Worm (Caenorhabditis elegans) whole organism, L3 larva: ENCODE results near the gene T05A8.7.

Source experiments
- R02D3.7 ChIP-seq: fragments of 150-350 bp; optimal IDR thresholded peaks from 2 replicates; lab custom pipeline; 2014; ENCODE audit warnings: missing biosample characterization, missing genetic modification characterization
- aly-2 ChIP-seq: fragments of 150-350 bp; optimal IDR thresholded peaks from 2 replicates; lab custom pipeline; 2014; ENCODE audit warnings: missing biosample characterization, missing genetic modification characterization
- ceh-16 ChIP-seq: sonication (generic microtip); optimal IDR thresholded peaks from 2 replicates; lab custom pipeline; 2017; ENCODE audit warnings: missing biosample characterization, missing genetic modification characterization
- daf-12 ChIP-seq: fragments of 150-350 bp; optimal IDR thresholded peaks from 2 replicates; lab custom pipeline; 2014; ENCODE audit warnings: missing biosample characterization, missing genetic modification reagents, missing genetic modification characterization
- egl-5 ChIP-seq: fragments of 150-350 bp; optimal IDR thresholded peaks from 2 replicates; lab custom pipeline; 2017; ENCODE audit warnings: missing biosample characterization, missing genetic modification reagents, missing genetic modification characterization, inconsistent platforms
- elt-1 ChIP-seq: fragments of 150-350 bp; optimal IDR thresholded peaks from 2 replicates; lab custom pipeline; 2014; ENCODE audit warnings: missing biosample characterization, missing genetic modification characterization
- elt-2 ChIP-seq: sonication (generic microtip); optimal IDR thresholded peaks from 2 replicates; lab custom pipeline; 2016; ENCODE audit warnings: missing genetic modification reagents, mild to moderate bottlenecking, missing genetic modification characterization, missing compliant biosample characterization
- fkh-10 ChIP-seq: sonication (generic microtip); optimal IDR thresholded peaks from 2 replicates; lab custom pipeline; 2017; ENCODE audit warnings: missing biosample characterization, missing genetic modification reagents, missing genetic modification characterization
- fkh-2 ChIP-seq: fragments of 150-350 bp; optimal IDR thresholded peaks from 2 replicates; lab custom pipeline; 2014; ENCODE audit warnings: missing biosample characterization, missing genetic modification reagents, missing genetic modification characterization
- fos-1 ChIP-seq: fragments of 150-350 bp; optimal IDR thresholded peaks from 2 replicates; lab custom pipeline; 2014; ENCODE audit warnings: missing biosample characterization, missing genetic modification characterization
- jun-1 ChIP-seq: fragments of 150-350 bp; optimal IDR thresholded peaks from 2 replicates; lab custom pipeline; 2014; ENCODE audit warnings: missing biosample characterization, missing genetic modification reagents, missing genetic modification characterization
- lin-39 ChIP-seq: fragments of 150-350 bp; optimal IDR thresholded peaks from 2 replicates; lab custom pipeline; 2018; ENCODE audit warnings: missing biosample characterization, missing genetic modification reagents, missing genetic modification characterization
- lsy-12 ChIP-seq: sonication (generic microtip); optimal IDR thresholded peaks from 2 replicates; lab custom pipeline; 2016; ENCODE audit warnings: mild to moderate bottlenecking, missing genetic modification characterization, missing compliant biosample characterization
- mdl-1 ChIP-seq: fragments of 150-350 bp; optimal IDR thresholded peaks from 2 replicates; lab custom pipeline; 2014; ENCODE audit warnings: missing biosample characterization, missing genetic modification characterization
- mml-1 ChIP-seq: fragments of 150-350 bp; sonication (generic microtip); optimal IDR thresholded peaks from 3 replicates; lab custom pipeline; 2014; ENCODE audit warnings: missing biosample characterization, missing genetic modification characterization
- nfya-1 ChIP-seq: sonication (generic microtip); optimal IDR thresholded peaks from 2 replicates; lab custom pipeline; 2017; ENCODE audit warnings: missing genetic modification characterization, mild to moderate bottlenecking, missing compliant biosample characterization, antibody characterized with exemption, moderate library complexity; ENCODE audit not compliant: insufficient read depth
- nhr-11 ChIP-seq: fragments of 150-350 bp; optimal IDR thresholded peaks from 2 replicates; lab custom pipeline; 2014; ENCODE audit warnings: missing biosample characterization, missing genetic modification characterization
- nhr-23 ChIP-seq: fragments of 150-350 bp; optimal IDR thresholded peaks from 2 replicates; lab custom pipeline; 2014; ENCODE audit warnings: missing biosample characterization, missing genetic modification reagents, missing genetic modification characterization
- nhr-237 ChIP-seq: fragments of 150-350 bp; optimal IDR thresholded peaks from 2 replicates; lab custom pipeline; 2014; ENCODE audit warnings: missing biosample characterization, missing genetic modification characterization
- nhr-28 ChIP-seq: fragments of 150-350 bp; optimal IDR thresholded peaks from 2 replicates; lab custom pipeline; 2014; ENCODE audit warnings: missing biosample characterization, missing genetic modification characterization
- nhr-43 ChIP-seq: sonication (generic microtip); optimal IDR thresholded peaks from 2 replicates; lab custom pipeline; 2016; ENCODE audit warnings: mild to moderate bottlenecking, missing genetic modification characterization, missing compliant biosample characterization; ENCODE audit not compliant: poor library complexity, severe bottlenecking
- nhr-76 ChIP-seq: fragments of 150-350 bp; sonication (generic microtip); optimal IDR thresholded peaks from 5 replicates; lab custom pipeline; 2014; ENCODE audit warnings: missing biosample characterization, missing genetic modification characterization
- nhr-77 ChIP-seq: fragments of 150-350 bp; optimal IDR thresholded peaks from 2 replicates; lab custom pipeline; 2014; ENCODE audit warnings: missing biosample characterization, missing genetic modification characterization
- pqm-1 ChIP-seq: fragments of 150-350 bp; optimal IDR thresholded peaks from 2 replicates; lab custom pipeline; 2017; ENCODE audit warnings: missing biosample characterization, missing genetic modification characterization, inconsistent platforms
- sea-2 ChIP-seq: fragments of 150-350 bp; sonication (generic microtip); optimal IDR thresholded peaks from 4 replicates; lab custom pipeline; 2014; ENCODE audit warnings: missing biosample characterization, missing genetic modification reagents, missing genetic modification characterization
- snpc-4 ChIP-seq: fragments of 150-350 bp; optimal IDR thresholded peaks from 2 replicates; lab custom pipeline; 2014; ENCODE audit warnings: missing biosample characterization, missing genetic modification characterization
- tbx-2 ChIP-seq: sonication (generic microtip); optimal IDR thresholded peaks from 2 replicates; lab custom pipeline; 2016; ENCODE audit warnings: mild to moderate bottlenecking, missing genetic modification characterization, missing compliant biosample characterization
- unc-39 ChIP-seq: sonication (generic microtip); optimal IDR thresholded peaks from 4 replicates; lab custom pipeline; 2017; ENCODE audit warnings: missing biosample characterization, missing genetic modification characterization
- zag-1 ChIP-seq: fragments of 150-350 bp; optimal IDR thresholded peaks from 2 replicates; lab custom pipeline; 2014; ENCODE audit warnings: missing biosample characterization, missing genetic modification characterization
- ztf-11 ChIP-seq: fragments of 150-350 bp; optimal IDR thresholded peaks from 2 replicates; lab custom pipeline; 2014; ENCODE audit warnings: missing biosample characterization, missing genetic modification characterization
- ztf-4 ChIP-seq: fragments of 150-350 bp; optimal IDR thresholded peaks from 2 replicates; lab custom pipeline; 2014; ENCODE audit warnings: missing biosample characterization, missing genetic modification characterization

T05A8.7 gene

ce11 chrII:2719212-2719611 lies 22.9 kb downstream of the T05A8.7 start:
- TF ChIP-seq fkh-10 (GFP tag; lab: Kevin White, UChicago): no peak
- no peak for TF ChIP-seq nfya-1 (tag; lab: Kevin White, UChicago)
- no peak for TF ChIP-seq nhr-77 (tag; lab: Kevin White, UChicago)
- TF ChIP-seq R02D3.7 (tag; lab: Kevin White, UChicago): no peak
- no peak for TF ChIP-seq aly-2 (tag; lab: Kevin White, UChicago)
- TF ChIP-seq nhr-28 (tag; lab: Kevin White, UChicago): no peak
- TF ChIP-seq sea-2 (GFP tag; lab: Kevin White, UChicago): no peak

- no peak for TF ChIP-seq zag-1 (tag; lab: Kevin White, UChicago)
- no peak for TF ChIP-seq nfya-1 (tag; lab: Kevin White, UChicago)
- TF ChIP-seq ztf-11 (tag; lab: Kevin White, UChicago): no peak
- TF ChIP-seq unc-39: no peak
- no peak for TF ChIP-seq nhr-43 (tag; lab: Kevin White, UChicago)
- no peak for TF ChIP-seq mdl-1 (tag; lab: Kevin White, UChicago)
- no peak for TF ChIP-seq elt-2 (tag; lab: Kevin White, UChicago)
- TF ChIP-seq nhr-237: no peak
- no peak for TF ChIP-seq nhr-77 (tag; lab: Kevin White, UChicago)
- no peak for TF ChIP-seq snpc-4 (tag; lab: Kevin White, UChicago)
- no peak for TF ChIP-seq nhr-11 (tag; lab: Kevin White, UChicago)
These were observed 24.8 kb downstream of the T05A8.7 start, which contains the start of gene T05A8.3 for ce11 chrII:2717335-2717734. T05A8.3 (minus strand) TSS chrII:2717435.

DNA sequence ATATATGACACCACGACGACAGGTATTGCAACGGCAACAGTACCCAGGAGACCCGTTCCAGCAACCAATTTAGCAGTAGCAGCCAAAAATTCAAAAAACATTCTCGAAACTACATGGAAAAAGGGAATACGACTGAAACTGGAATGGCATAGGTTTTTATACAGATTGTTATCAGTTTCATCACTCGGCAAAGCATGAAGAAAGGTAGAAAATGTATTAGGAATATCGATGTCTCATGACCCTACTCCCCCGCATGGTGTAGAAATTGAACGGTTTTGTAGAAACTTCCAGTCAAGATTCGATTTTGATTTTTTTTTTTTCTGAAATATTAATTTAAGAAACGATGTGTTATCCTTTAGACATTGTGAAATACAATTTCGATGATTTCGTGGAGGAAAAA lies 31.2 kb downstream of the T05A8.7 start, which contains the start of gene T05A8.2:
TSS of gene T05A8.2 (minus strand) at position 101 of the 400 bp plus-strand sequence.
- TF ChIP-seq fos-1 (no peak), nhr-11 (tag; lab: Kevin White, UChicago) (no peak), ceh-16 (no peak), nhr-23 (no peak), fkh-2 (tag; lab: Kevin White, UChicago) (no peak), nhr-76 (tag; lab: Kevin White, UChicago) (no peak)
- TF ChIP-seq, all 47 proteins: peak for 0

DNA sequence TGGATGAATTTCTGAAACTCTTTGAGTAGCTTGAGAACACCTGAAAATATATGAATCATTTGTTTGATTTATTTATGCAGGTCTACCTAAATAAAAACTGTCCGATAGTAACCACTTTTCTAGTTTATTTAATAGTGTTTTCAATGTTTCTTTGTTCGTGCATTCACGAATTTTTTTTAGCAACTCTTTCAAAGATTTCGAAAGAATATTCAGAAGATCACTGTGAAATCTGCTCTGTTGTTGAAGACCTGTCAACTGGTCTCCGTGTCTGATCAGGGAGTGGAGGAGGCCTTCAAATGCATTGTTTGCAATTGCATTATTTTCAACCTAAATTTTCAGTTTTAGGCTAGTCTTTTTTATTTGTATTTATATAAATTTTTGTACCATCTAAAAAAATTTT lies 32.2 kb downstream of the T05A8.7 start, which contains the start of gene T05A8.1:
TSS of gene T05A8.1 (minus strand) at position 101 of the 400 bp plus-strand sequence.
- TF ChIP-seq mdl-1 (tag; lab: Kevin White, UChicago) (no peak), ztf-4 (tag; lab: Kevin White, UChicago) (no peak), fkh-10 (GFP tag; lab: Kevin White, UChicago) (no peak), pqm-1 (tag; lab: Kevin White, UChicago) (no peak), mml-1 (tag; lab: Kevin White, UChicago) (no peak), nhr-11 (tag; lab: Kevin White, UChicago) (no peak)

DNA sequence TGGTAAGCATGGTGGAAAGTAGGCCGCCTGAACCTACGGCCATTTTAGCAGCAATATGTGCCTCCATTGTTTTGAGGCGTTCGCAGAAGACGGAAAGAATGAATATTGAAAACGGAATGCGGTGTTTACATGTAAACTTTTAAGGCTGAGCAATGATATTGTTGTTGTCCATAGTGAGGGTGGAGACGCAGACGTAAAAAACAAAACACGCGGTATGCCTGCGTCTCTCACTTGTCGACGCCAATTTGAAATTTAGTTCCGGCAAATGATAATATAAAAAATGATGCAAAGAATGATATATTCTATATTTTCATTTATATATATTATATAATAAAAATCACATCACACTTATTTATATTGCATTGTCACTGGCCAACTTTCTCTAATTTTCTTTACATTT lies 34.3 kb downstream of the T05A8.7 start, which contains the start of gene Y47G7B.2:
TSS of gene Y47G7B.2 (minus strand) at position 143 of the 400 bp plus-strand sequence.
- no peak for TF ChIP-seq nhr-77 (tag; lab: Kevin White, UChicago)
- TF ChIP-seq nhr-237: no peak
- TF ChIP-seq jun-1: no peak
- TF ChIP-seq nhr-23: no peak
- no peak for TF ChIP-seq nhr-43 (tag; lab: Kevin White, UChicago)
- TF ChIP-seq lin-39: peak; percentile 16
- no peak for TF ChIP-seq daf-12 (tag; lab: Kevin White, UChicago)
- TF ChIP-seq elt-2 (tag; lab: Kevin White, UChicago): peak; percentile 23
- no peak for TF ChIP-seq nfya-1 (tag; lab: Kevin White, UChicago)
- no peak for TF ChIP-seq elt-1 (tag; lab: Kevin White, UChicago)
- TF ChIP-seq tbx-2: no peak
- peak; percentile 15 for TF ChIP-seq egl-5
- TF ChIP-seq R02D3.7 (tag; lab: Kevin White, UChicago): no peak

DNA sequence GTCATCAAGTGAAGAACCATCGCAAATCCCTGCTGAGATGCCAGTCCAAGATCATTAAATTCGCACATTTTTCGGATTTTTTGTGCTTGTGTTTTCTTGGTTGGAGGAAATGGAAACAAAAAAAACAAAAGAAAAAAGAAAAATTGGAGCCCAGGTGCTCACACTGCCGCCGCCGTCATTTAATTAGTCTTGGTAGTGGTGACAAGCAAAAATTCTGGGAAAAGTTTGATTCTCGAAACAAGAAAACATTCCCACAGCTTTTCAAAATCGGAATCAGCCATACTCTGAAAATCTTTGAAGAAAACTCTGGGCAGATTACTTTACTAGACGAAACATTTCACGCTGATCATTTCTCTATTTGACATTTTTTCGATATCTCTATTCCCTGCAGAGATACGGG lies 37.0 kb downstream of the T05A8.7 start, which contains the start of gene srh-128:
TSS of gene srh-128 (minus strand) at position 101 of the 400 bp plus-strand sequence.
- TF ChIP-seq nhr-237 (no peak), ceh-16 (no peak), nhr-76 (tag; lab: Kevin White, UChicago) (no peak), aly-2 (tag; lab: Kevin White, UChicago) (no peak), ztf-4 (tag; lab: Kevin White, UChicago) (no peak), lsy-12 (tag; lab: Kevin White, UChicago) (no peak), tbx-2 (no peak), jun-1 (no peak)
